Fruit fly (Drosophila melanogaster) whole organism, embryonic: ENCODE measurements around the gene borr.

Source experiments
- Abd-B ChIP-seq: fragments of 200-800 bp; sonication (Bioruptor generic); optimal IDR thresholded peaks from 2 replicates; lab custom pipeline; 2018; ENCODE audit warnings: missing biosample characterization, mild to moderate bottlenecking, missing genetic modification characterization, moderate library complexity
- CG10366 ChIP-seq: fragments of 200-800 bp; sonication (Bioruptor generic); IDR thresholded peaks from 2 replicates; pipeline ENCODE4 v1.3.6; 2022; ENCODE audit warnings: missing biosample characterization, missing genetic modification characterization
- CG11398 ChIP-seq: fragments of 200-800 bp; sonication (Bioruptor generic); optimal IDR thresholded peaks from 2 replicates; lab custom pipeline; 2016; ENCODE audit warnings: missing biosample characterization, missing genetic modification characterization
- CG12236 ChIP-seq: fragments of 200-800 bp; sonication (Bioruptor generic); optimal IDR thresholded peaks from 2 replicates; lab custom pipeline; 2016; ENCODE audit warnings: missing biosample characterization, missing genetic modification characterization
- CG12391 ChIP-seq: fragments of 200-800 bp; sonication (Bioruptor generic); optimal IDR thresholded peaks from 3 replicates; lab custom pipeline; 2018; ENCODE audit warnings: missing biosample characterization, mild to moderate bottlenecking, missing genetic modification characterization, moderate library complexity
- CG13775 ChIP-seq: fragments of 200-800 bp; sonication (Bioruptor generic); optimal IDR thresholded peaks from 3 replicates; lab custom pipeline; 2017; ENCODE audit warnings: missing biosample characterization, mild to moderate bottlenecking, missing genetic modification characterization
- CG17385 ChIP-seq: fragments of 200-800 bp; sonication (Bioruptor generic); optimal IDR thresholded peaks from 3 replicates; lab custom pipeline; 2018; ENCODE audit warnings: missing biosample characterization, mild to moderate bottlenecking, missing genetic modification characterization
- CG18619 ChIP-seq: fragments of 200-800 bp; sonication (Bioruptor generic); optimal IDR thresholded peaks from 3 replicates; lab custom pipeline; 2017; ENCODE audit warnings: missing biosample characterization, mild to moderate bottlenecking, missing genetic modification characterization
- CG30431 ChIP-seq: fragments of 200-800 bp; sonication (Bioruptor generic); optimal IDR thresholded peaks from 2 replicates; lab custom pipeline; 2017; ENCODE audit warnings: missing biosample characterization, missing genetic modification characterization
- CG32532 ChIP-seq: fragments of 200-800 bp; sonication (Bioruptor generic); IDR thresholded peaks from 2 replicates; pipeline ENCODE4 v1.3.6; 2022; ENCODE audit warnings: missing biosample characterization, missing genetic modification characterization
- CG34422 ChIP-seq: fragments of 200-800 bp; sonication (Bioruptor generic); IDR thresholded peaks from 3 replicates; pipeline ENCODE4 v1.3.6; 2022; ENCODE audit warnings: missing biosample characterization, missing genetic modification characterization
- CG3847 ChIP-seq: fragments of 200-800 bp; sonication (Bioruptor generic); IDR thresholded peaks from 2 replicates; pipeline ENCODE4 v1.3.6; 2022; ENCODE audit warnings: missing biosample characterization, missing genetic modification characterization
- CG4328 ChIP-seq: fragments of 200-800 bp; sonication (Bioruptor generic); optimal IDR thresholded peaks from 3 replicates; lab custom pipeline; 2017; ENCODE audit warnings: missing biosample characterization, missing genetic modification reagents, missing genetic modification characterization
- CG4404 ChIP-seq: fragments of 200-800 bp; sonication (Bioruptor generic); IDR thresholded peaks from 2 replicates; pipeline ENCODE4 v1.3.6; 2022; ENCODE audit warnings: missing biosample characterization, missing genetic modification characterization
- CG4617 ChIP-seq: fragments of 200-800 bp; sonication (Bioruptor generic); optimal IDR thresholded peaks from 3 replicates; lab custom pipeline; 2016; ENCODE audit warnings: missing biosample characterization, missing genetic modification characterization, borderline replicate concordance
- CG4730 ChIP-seq: fragments of 200-800 bp; sonication (Bioruptor generic); IDR thresholded peaks from 2 replicates; pipeline ENCODE4 v1.3.6; 2022; ENCODE audit warnings: missing biosample characterization, missing genetic modification characterization
- CG8089 ChIP-seq: fragments of 200-800 bp; sonication (Bioruptor generic); optimal IDR thresholded peaks from 3 replicates; lab custom pipeline; 2016; ENCODE audit warnings: missing biosample characterization, missing genetic modification characterization
- E2f2 ChIP-seq: fragments of 200-800 bp; sonication (Bioruptor generic); IDR thresholded peaks from 2 replicates; pipeline ENCODE4 v1.3.6; 2022; ENCODE audit warnings: missing biosample characterization, missing genetic modification characterization
- Fer1 ChIP-seq: fragments of 200-800 bp; sonication (Bioruptor generic); optimal IDR thresholded peaks from 2 replicates; lab custom pipeline; 2017; ENCODE audit warnings: missing biosample characterization, mild to moderate bottlenecking, missing genetic modification characterization
- Fer2 ChIP-seq: fragments of 200-800 bp; sonication (Bioruptor generic); optimal IDR thresholded peaks from 2 replicates; lab custom pipeline; 2018; ENCODE audit warnings: missing biosample characterization, mild to moderate bottlenecking, missing genetic modification characterization, moderate library complexity
- HLH3B ChIP-seq: fragments of 200-800 bp; sonication (Bioruptor generic); IDR thresholded peaks from 2 replicates; pipeline ENCODE4 v1.3.6; 2022; ENCODE audit warnings: missing biosample characterization, missing genetic modification characterization
- MTF-1 ChIP-seq: fragments of 200-800 bp; sonication (Bioruptor generic); optimal IDR thresholded peaks from 2 replicates; lab custom pipeline; 2018; ENCODE audit warnings: missing biosample characterization, mild to moderate bottlenecking, missing genetic modification characterization, borderline replicate concordance
- NfI ChIP-seq: fragments of 200-800 bp; sonication (Bioruptor generic); optimal IDR thresholded peaks from 3 replicates; lab custom pipeline; 2018; ENCODE audit warnings: missing biosample characterization, mild to moderate bottlenecking, missing genetic modification characterization, moderate library complexity
- Optix ChIP-seq: fragments of 200-800 bp; sonication (Bioruptor generic); IDR thresholded peaks from 3 replicates; pipeline ENCODE4 v1.3.6; 2022; ENCODE audit warnings: missing biosample characterization, missing genetic modification characterization
- Poxn ChIP-seq: fragments of 200-800 bp; sonication (Bioruptor generic); IDR thresholded peaks from 2 replicates; pipeline ENCODE4 v1.3.6; 2022; ENCODE audit warnings: missing biosample characterization, missing genetic modification characterization
- Side ChIP-seq: fragments of 200-800 bp; sonication (Bioruptor generic); optimal IDR thresholded peaks from 2 replicates; lab custom pipeline; 2016; ENCODE audit warnings: missing biosample characterization, missing genetic modification characterization
- abd-A ChIP-seq: fragments of 200-800 bp; sonication (Bioruptor generic); optimal IDR thresholded peaks from 3 replicates; lab custom pipeline; 2019; ENCODE audit warnings: missing biosample characterization, mild to moderate bottlenecking, missing genetic modification characterization, moderate library complexity
- bowl ChIP-seq: fragments of 200-800 bp; sonication (Bioruptor generic); IDR thresholded peaks from 2 replicates; pipeline ENCODE4 v1.3.6; 2022; ENCODE audit warnings: missing biosample characterization, missing genetic modification characterization
- br ChIP-seq: fragments of >200 bp; optimal IDR thresholded peaks from 2 replicates; lab custom pipeline; 2017
- crol ChIP-seq: fragments of 200-800 bp; sonication (Bioruptor generic); IDR thresholded peaks from 2 replicates; pipeline ENCODE4 v1.3.6; 2022; ENCODE audit warnings: missing biosample characterization, missing genetic modification characterization
- crp ChIP-seq, 2 experiments: fragments of 200-800 bp; sonication (Bioruptor generic); optimal IDR thresholded peaks; 2 replicates in 1 of 2; 3 replicates in 1 of 2; lab custom pipeline; 2017; ENCODE audit warnings: missing biosample characterization in 2 of 2, missing genetic modification characterization in 2 of 2, mild to moderate bottlenecking in 1 of 2, moderate library complexity in 1 of 2
- dan ChIP-seq: fragments of 200-800 bp; sonication (Bioruptor generic); IDR thresholded peaks from 2 replicates; pipeline ENCODE4 v1.3.6; 2022; ENCODE audit warnings: missing biosample characterization, missing genetic modification characterization
- dimm ChIP-seq: fragments of 200-800 bp; sonication (Bioruptor generic); IDR thresholded peaks from 2 replicates; pipeline ENCODE4 v1.3.6; 2022; ENCODE audit warnings: missing biosample characterization, missing genetic modification characterization
- disco-r ChIP-seq: fragments of 200-800 bp; sonication (Bioruptor generic); optimal IDR thresholded peaks from 2 replicates; lab custom pipeline; 2016; ENCODE audit warnings: missing biosample characterization, missing genetic modification characterization
- ewg ChIP-seq: fragments of 200-800 bp; sonication (Bioruptor generic); optimal IDR thresholded peaks from 3 replicates; lab custom pipeline; 2017; ENCODE audit warnings: mild to moderate bottlenecking, missing biosample characterization, missing genetic modification reagents, missing genetic modification characterization
- fu2 ChIP-seq: fragments of 200-800 bp; sonication (Bioruptor generic); optimal IDR thresholded peaks from 2 replicates; lab custom pipeline; 2016; ENCODE audit warnings: missing biosample characterization, missing genetic modification characterization
- h ChIP-seq: fragments of >200 bp; optimal IDR thresholded peaks from 2 replicates; lab custom pipeline; 2017
- hbn ChIP-seq: fragments of 200-800 bp; sonication (Bioruptor generic); IDR thresholded peaks from 2 replicates; pipeline ENCODE4 v1.3.6; 2022; ENCODE audit warnings: missing biosample characterization, missing genetic modification characterization; ENCODE audit not compliant: partially characterized antibody
- jumu ChIP-seq: fragments of 200-800 bp; sonication (Bioruptor generic); optimal IDR thresholded peaks from 3 replicates; lab custom pipeline; 2016; ENCODE audit warnings: missing biosample characterization, missing genetic modification characterization
- luna ChIP-seq: fragments of 200-800 bp; sonication (Bioruptor generic); optimal IDR thresholded peaks from 2 replicates; lab custom pipeline; 2016; ENCODE audit warnings: missing biosample characterization, missing genetic modification characterization
- maf-S ChIP-seq: fragments of 200-800 bp; sonication (Bioruptor generic); optimal IDR thresholded peaks from 2 replicates; lab custom pipeline; 2016; ENCODE audit warnings: missing biosample characterization, missing genetic modification characterization
- mam ChIP-seq: fragments of 200-800 bp; sonication (Bioruptor generic); optimal IDR thresholded peaks from 3 replicates; lab custom pipeline; 2016; ENCODE audit warnings: missing biosample characterization, missing genetic modification characterization
- oc ChIP-seq: fragments of 200-800 bp; sonication (Bioruptor generic); optimal IDR thresholded peaks from 2 replicates; lab custom pipeline; 2018; ENCODE audit warnings: missing biosample characterization, mild to moderate bottlenecking, missing genetic modification characterization, moderate library complexity
- rib ChIP-seq: fragments of 200-800 bp; sonication (Bioruptor generic); IDR thresholded peaks from 2 replicates; pipeline ENCODE4 v1.3.6; 2022; ENCODE audit warnings: missing biosample characterization, missing genetic modification characterization
- sens ChIP-seq: fragments of 200-800 bp; sonication (Bioruptor generic); peaks from one replicate; lab custom pipeline; 2016; ENCODE audit warnings: missing biosample characterization, missing genetic modification characterization
- slou ChIP-seq: fragments of 200-800 bp; sonication (Bioruptor generic); optimal IDR thresholded peaks from 3 replicates; lab custom pipeline; 2016; ENCODE audit warnings: missing biosample characterization, missing genetic modification characterization
- sqz ChIP-seq: fragments of 200-800 bp; sonication (Bioruptor generic); optimal IDR thresholded peaks from 3 replicates; lab custom pipeline; 2018; ENCODE audit warnings: missing biosample characterization, mild to moderate bottlenecking, missing genetic modification characterization
- sr ChIP-seq: fragments of 200-800 bp; sonication (Bioruptor generic); IDR thresholded peaks from 3 replicates; pipeline ENCODE4 v1.3.6; 2022; ENCODE audit warnings: missing biosample characterization, missing genetic modification characterization
- tin ChIP-seq: fragments of 200-800 bp; sonication (Bioruptor generic); optimal IDR thresholded peaks from 3 replicates; lab custom pipeline; 2016; ENCODE audit warnings: missing biosample characterization, missing genetic modification characterization
- unpg ChIP-seq: fragments of 200-800 bp; sonication (Bioruptor generic); optimal IDR thresholded peaks from 3 replicates; lab custom pipeline; 2018; ENCODE audit warnings: missing biosample characterization, mild to moderate bottlenecking, missing genetic modification characterization, moderate library complexity
- zf30C ChIP-seq: fragments of 200-800 bp; sonication (Bioruptor generic); optimal IDR thresholded peaks from 3 replicates; lab custom pipeline; 2018; ENCODE audit warnings: missing biosample characterization, mild to moderate bottlenecking, missing genetic modification characterization

borr gene

dm6 chr2L:9224364-9225019 is 28.4 kb downstream of the borr start (continued):
- TF ChIP-seq oc (tag; lab: Kevin White, UChicago) (peak; percentile 31), maf-S (no peak), E2f2 (GFP tag; lab: Robert Waterston, UW) (peak; percentile 41; the same call in 1 of the 2 replicates), CG17385 (GFP tag; lab: Kevin White, UChicago) (no peak), unpg (peak; percentile 26), HLH3B (GFP tag; lab: Robert Waterston, UW) (peak; percentile 78), CG12236 (GFP tag; lab: Kevin White, UChicago) (no peak), rib (no peak), crp (GFP tag; optimal IDR thresholded peaks at IDR 0.05; lab: Kevin White, UChicago) (no peak), fu2 (GFP tag; lab: Kevin White, UChicago) (no peak), CG4730 (GFP tag; lab: Robert Waterston, UW) (peak; percentile 60), CG4328 (no peak), CG13775 (GFP tag; lab: Kevin White, UChicago) (peak; percentile 21), hbn (no peak), Optix (GFP tag; lab: Robert Waterston, UW) (peak; percentile 78), CG12391 (tag; lab: Kevin White, UChicago) (no peak), CG4404 (GFP tag; lab: Robert Waterston, UW) (0 out of 2 replicates have a peak, but pooled peaks have one; percentile 28), CG32532 (peak; percentile 78), Fer2 (no peak), bowl (GFP tag; lab: Robert Waterston, UW) (peak; percentile 73; the same call in 1 of the 2 replicates), CG8089 (GFP tag; lab: Kevin White, UChicago) (no peak), CG3847 (GFP tag; lab: Robert Waterston, UW) (0 out of 2 replicates have a peak, but pooled peaks have one; percentile 30), CG11398 (GFP tag; lab: Kevin White, UChicago) (no peak), jumu (GFP tag; lab: Kevin White, UChicago) (peak; percentile 7), sens (GFP tag; lab: Kevin White, UChicago) (peak; percentile 90), disco-r (GFP tag; lab: Kevin White, UChicago) (no peak), CG34422 (GFP tag; lab: Robert Waterston, UW) (peak; percentile 75), mam (GFP tag; lab: Kevin White, UChicago) (peak; percentile 23), tin (GFP tag; lab: Kevin White, UChicago) (no peak), dan (GFP tag; lab: Robert Waterston, UW) (0 out of 2 replicates have a peak, but pooled peaks have one; percentile 24), CG4617 (GFP tag; lab: Kevin White, UChicago) (no peak), NfI (no peak), Side (GFP tag; lab: Kevin White, UChicago) (peak; percentile 14), MTF-1 (no peak), slou (GFP tag; lab: Kevin White, UChicago) (no peak), CG30431 (GFP tag; lab: Kevin White, UChicago) (no peak), abd-A (tag; lab: Kevin White, UChicago) (no peak), sr (GFP tag; lab: Robert Waterston, UW) (peak; percentile 50; the same call in 1 of the 3 replicates), h (lab: Kevin White, UChicago) (no peak), ewg (peak; percentile 22), dimm (GFP tag; lab: Robert Waterston, UW) (0 out of 2 replicates have a peak, but pooled peaks have one; percentile 32), sqz (peak; percentile 18), zf30C (GFP tag; lab: Kevin White, UChicago) (no peak), luna (no peak), crol (GFP tag; lab: Robert Waterston, UW) (peak; percentile 74), Poxn (GFP tag; lab: Robert Waterston, UW) (0 out of 2 replicates have a peak, but pooled peaks have one; percentile 40), Abd-B (GFP tag; lab: Kevin White, UChicago) (peak; percentile 16), Fer1 (GFP tag; lab: Kevin White, UChicago) (no peak), CG18619 (GFP tag; lab: Kevin White, UChicago) (no peak), CG10366 (GFP tag; lab: Robert Waterston, UW) (peak; percentile 74), br (no peak)
